Worm (Caenorhabditis elegans) whole organism, early embryonic: ENCODE data around the gene ugt-12.

Source experiments
- B0310.2 ChIP-seq: sonication (generic microtip); optimal IDR thresholded peaks from 2 replicates; lab custom pipeline; 2016; ENCODE audit warnings: mild to moderate bottlenecking, missing genetic modification characterization, missing compliant biosample characterization
- F13C5.2 ChIP-seq: sonication (generic microtip); optimal IDR thresholded peaks from 2 replicates; lab custom pipeline; 2017; ENCODE audit warnings: mild to moderate bottlenecking, missing genetic modification characterization, inconsistent platforms, missing compliant biosample characterization
- aly-1 ChIP-seq: sonication (generic microtip); optimal IDR thresholded peaks from 2 replicates; lab custom pipeline; 2016; ENCODE audit warnings: missing genetic modification characterization, missing compliant biosample characterization
- ama-1 ChIP-seq: fragments of 150-350 bp; optimal IDR thresholded peaks from 2 replicates; lab custom pipeline; 2014
- ceh-13 ChIP-seq: fragments of 200-800 bp; sonication (Bioruptor generic); optimal IDR thresholded peaks from 2 replicates; lab custom pipeline; 2018; ENCODE audit warnings: mild to moderate bottlenecking, missing genetic modification characterization, missing compliant biosample characterization
- ceh-36 ChIP-seq: sonication (generic microtip); optimal IDR thresholded peaks from 2 replicates; lab custom pipeline; 2016; ENCODE audit warnings: missing genetic modification characterization, inconsistent platforms, missing compliant biosample characterization
- ets-7 ChIP-seq: sonication (generic microtip); optimal IDR thresholded peaks from 2 replicates; lab custom pipeline; 2016; ENCODE audit warnings: missing genotype, missing genetic modification characterization, missing compliant biosample characterization
- flt-1 ChIP-seq: fragments of 200-800 bp; sonication (Bioruptor generic); IDR thresholded peaks from 2 replicates; pipeline ENCODE4 v1.3.6; 2022; ENCODE audit warnings: missing genetic modification characterization, missing compliant biosample characterization
- hmbx-1 ChIP-seq: sonication (generic microtip); optimal IDR thresholded peaks from 2 replicates; lab custom pipeline; 2016; ENCODE audit warnings: mild to moderate bottlenecking, missing genetic modification characterization, missing compliant biosample characterization
- hmg-4 ChIP-seq: fragments of 200-800 bp; sonication (Bioruptor generic); optimal IDR thresholded peaks from 2 replicates; lab custom pipeline; 2018; ENCODE audit warnings: mild to moderate bottlenecking, missing genetic modification characterization, missing compliant biosample characterization
- hnd-1 ChIP-seq: sonication (generic microtip); optimal IDR thresholded peaks from 2 replicates; lab custom pipeline; 2016; ENCODE audit warnings: missing genetic modification characterization, missing compliant biosample characterization
- pes-1 ChIP-seq: fragments of 200-800 bp; sonication (Bioruptor generic); IDR thresholded peaks from 2 replicates; pipeline ENCODE4 v1.3.6; 2022; ENCODE audit warnings: missing genetic modification reagents, missing genetic modification characterization, missing compliant biosample characterization
- scrt-1 ChIP-seq: fragments of 200-800 bp; sonication (Bioruptor generic); IDR thresholded peaks from 2 replicates; pipeline ENCODE4 v1.3.6; 2022; ENCODE audit warnings: missing genetic modification characterization, missing compliant biosample characterization
- sea-1 ChIP-seq: fragments of 200-800 bp; sonication (Bioruptor generic); conservative IDR thresholded peaks from 2 replicates; pipeline ENCODE4 v1.3.6; 2022; ENCODE audit warnings: missing genetic modification characterization, missing compliant biosample characterization
- tbx-11 ChIP-seq: fragments of 200-800 bp; sonication (Bioruptor generic); IDR thresholded peaks from 2 replicates; pipeline ENCODE4 v1.3.6; 2022; ENCODE audit warnings: missing genetic modification characterization, missing compliant biosample characterization
- tbx-37 ChIP-seq: fragments of 200-800 bp; sonication (Bioruptor generic); conservative IDR thresholded peaks from 2 replicates; pipeline ENCODE4 v1.3.6; 2022; ENCODE audit warnings: missing genetic modification reagents, missing genetic modification characterization, missing compliant biosample characterization
- tra-4 ChIP-seq: sonication (generic microtip); optimal IDR thresholded peaks from 2 replicates; lab custom pipeline; 2017; ENCODE audit warnings: missing genetic modification characterization, missing compliant biosample characterization

ugt-12 gene

DNA sequence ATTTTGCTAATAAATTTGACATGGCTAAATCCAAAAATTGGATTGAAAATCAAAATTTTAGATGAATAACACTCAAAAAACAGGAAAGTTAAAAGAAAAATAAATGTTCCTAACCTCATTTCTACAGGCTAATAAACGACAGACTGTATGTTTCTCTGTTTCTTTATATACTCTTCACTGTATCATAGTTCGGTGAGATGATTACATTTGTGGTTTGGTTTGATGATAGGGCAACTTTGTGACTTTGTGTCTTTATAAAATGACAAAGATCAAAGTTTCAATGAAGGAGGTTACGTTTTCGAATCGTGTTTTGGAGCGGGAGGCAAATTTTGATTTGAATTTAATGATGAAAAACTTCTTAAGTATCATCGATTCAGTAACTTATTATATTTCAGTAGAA, at the start of gene ugt-12:
Gene ugt-12 (minus strand): TSS at position 153 of the 400 bp plus-strand sequence.
- TF ChIP-seq ets-7 (tag; lab: Kevin White, UChicago) (no peak), pes-1 (GFP tag; lab: Robert Waterston, UW) (no peak), flt-1 (GFP tag; lab: Robert Waterston, UW) (no peak), aly-1 (no peak), ceh-13 (GFP tag; lab: Kevin White, UChicago) (no peak), scrt-1 (GFP tag; lab: Robert Waterston, UW) (no peak), ceh-36 (tag; lab: Kevin White, UChicago) (no peak), ama-1 (lab: Kevin White, UChicago) (no peak), tbx-11 (GFP tag; lab: Robert Waterston, UW) (no peak), hmbx-1 (tag; lab: Kevin White, UChicago) (no peak), F13C5.2 (tag; lab: Kevin White, UChicago) (no peak)

DNA sequence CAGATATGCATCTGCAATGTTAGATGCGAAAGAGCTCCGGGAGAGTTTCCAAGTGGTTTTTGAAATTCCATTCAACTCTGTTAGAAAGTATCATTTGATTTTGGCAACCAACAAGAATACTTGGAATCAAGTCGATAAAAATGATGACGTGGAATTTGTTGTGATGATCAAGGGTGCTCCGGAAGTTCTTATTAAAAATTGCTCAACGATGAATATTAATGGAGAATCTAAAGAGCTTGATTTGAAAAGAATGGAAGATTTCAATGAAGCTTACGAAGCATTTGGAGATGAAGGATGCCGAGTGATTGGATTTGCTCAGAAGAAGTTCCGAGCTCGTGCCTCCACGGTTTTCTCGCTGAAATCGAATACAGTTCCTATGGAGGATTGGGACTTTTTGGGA, 47.9 kb upstream of the ugt-12 start:
- TF ChIP-seq ceh-36 (tag; lab: Kevin White, UChicago) = no peak
- TF ChIP-seq flt-1 (GFP tag; lab: Robert Waterston, UW) = no peak
- TF ChIP-seq tbx-11 (GFP tag; lab: Robert Waterston, UW) = no peak
- TF ChIP-seq ceh-13 (GFP tag; lab: Kevin White, UChicago) = no peak
- TF ChIP-seq hmg-4 = no peak
- TF ChIP-seq hmbx-1 (tag; lab: Kevin White, UChicago) = no peak
- no peak for TF ChIP-seq tbx-37 (GFP tag; lab: Robert Waterston, UW)
- TF ChIP-seq ets-7 (tag; lab: Kevin White, UChicago) = no peak
- TF ChIP-seq scrt-1 (GFP tag; lab: Robert Waterston, UW) = no peak
- no peak for TF ChIP-seq B0310.2
- TF ChIP-seq F13C5.2 (tag; lab: Kevin White, UChicago) = no peak
- no peak for TF ChIP-seq sea-1 (GFP tag; lab: Robert Waterston, UW)

DNA sequence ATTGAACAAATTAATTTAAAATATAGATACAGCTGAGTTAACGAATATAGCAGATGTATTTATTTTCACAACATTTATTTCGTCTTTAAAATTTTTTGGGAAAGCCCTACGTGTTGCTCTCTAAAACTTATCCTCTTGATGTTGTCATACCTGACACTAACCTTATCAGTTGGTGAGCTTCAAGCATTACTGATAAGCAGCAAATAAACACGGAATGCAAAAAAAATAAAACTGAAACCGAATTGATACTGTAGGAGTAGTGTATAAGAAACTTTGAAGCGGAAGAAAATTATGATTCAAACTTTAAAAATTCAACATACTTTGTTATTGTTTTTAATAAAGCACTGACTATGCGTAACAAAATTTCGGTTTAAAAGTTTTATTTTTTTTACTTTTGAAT, 45.7 kb upstream of the ugt-12 start:
- no peak for TF ChIP-seq ceh-13 (GFP tag; lab: Kevin White, UChicago)
- no peak for TF ChIP-seq ama-1 (lab: Kevin White, UChicago)
- TF ChIP-seq tbx-11 (GFP tag; lab: Robert Waterston, UW) = no peak
- no peak for TF ChIP-seq pes-1 (GFP tag; lab: Robert Waterston, UW)
- TF ChIP-seq ceh-36 (tag; lab: Kevin White, UChicago) = no peak
- no peak for TF ChIP-seq B0310.2
- TF ChIP-seq scrt-1 (GFP tag; lab: Robert Waterston, UW) = no peak
- no peak for TF ChIP-seq tbx-37 (GFP tag; lab: Robert Waterston, UW)
- TF ChIP-seq flt-1 (GFP tag; lab: Robert Waterston, UW) = no peak

DNA sequence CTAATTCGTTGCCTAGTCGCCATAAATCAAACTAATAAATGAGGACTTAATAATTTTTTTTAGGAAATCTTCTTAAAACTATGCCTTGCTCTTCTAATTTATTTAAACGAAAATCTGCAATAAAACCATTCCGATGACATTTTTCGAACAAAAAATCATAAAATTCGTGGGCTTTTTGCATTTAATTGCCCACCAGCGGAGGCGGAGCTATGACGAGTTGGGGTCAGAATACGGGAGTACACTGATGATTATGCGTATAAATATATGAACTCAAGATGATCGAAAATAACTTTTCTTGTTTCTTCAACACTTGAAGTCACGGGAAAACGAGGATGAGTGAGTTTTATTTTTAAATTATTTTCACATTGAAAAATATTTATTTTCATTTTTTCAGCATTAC, 45.0 kb upstream of the ugt-12 start, which contains the start of gene catp-2:
Gene catp-2 (plus strand): TSS at position 301 of the 400 bp plus-strand sequence.
- TF ChIP-seq hmbx-1 (tag; lab: Kevin White, UChicago) (no peak), sea-1 (GFP tag; lab: Robert Waterston, UW) (no peak), ceh-36 (tag; lab: Kevin White, UChicago) (no peak), tbx-11 (GFP tag; lab: Robert Waterston, UW) (no peak), F13C5.2 (tag; lab: Kevin White, UChicago) (no peak), scrt-1 (GFP tag; lab: Robert Waterston, UW) (no peak), ceh-13 (GFP tag; lab: Kevin White, UChicago) (no peak), ama-1 (lab: Kevin White, UChicago) (no peak), tbx-37 (GFP tag; lab: Robert Waterston, UW) (no peak), pes-1 (GFP tag; lab: Robert Waterston, UW) (no peak), B0310.2 (no peak), hnd-1 (tag; lab: Kevin White, UChicago) (no peak), aly-1 (no peak), ets-7 (tag; lab: Kevin White, UChicago) (no peak), flt-1 (GFP tag; lab: Robert Waterston, UW) (no peak), hmg-4 (no peak), tra-4 (no peak)

DNA sequence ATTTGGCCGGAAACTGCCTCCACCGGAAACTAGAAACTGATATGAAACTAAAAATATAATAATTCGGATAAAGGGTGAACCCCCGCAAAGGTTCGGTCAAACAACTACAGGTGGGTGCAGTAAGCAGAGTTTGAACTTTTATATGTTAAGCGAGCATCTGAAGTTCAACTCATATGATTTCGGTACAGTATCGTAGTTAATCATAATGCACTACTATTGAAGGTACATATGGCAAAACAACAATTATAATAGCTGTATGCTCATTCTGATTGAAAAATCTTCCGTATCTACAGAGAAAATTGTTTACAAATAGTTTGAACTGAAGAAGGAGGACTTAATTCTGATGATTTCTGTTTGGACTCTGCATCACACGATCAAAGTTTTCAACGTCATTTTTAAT, 43.8 kb upstream of the ugt-12 start:
- TF ChIP-seq ceh-13 (GFP tag; lab: Kevin White, UChicago) (no peak), scrt-1 (GFP tag; lab: Robert Waterston, UW) (no peak), F13C5.2 (tag; lab: Kevin White, UChicago) (no peak), hnd-1 (tag; lab: Kevin White, UChicago) (no peak), ceh-36 (tag; lab: Kevin White, UChicago) (no peak), sea-1 (GFP tag; lab: Robert Waterston, UW) (no peak), flt-1 (GFP tag; lab: Robert Waterston, UW) (no peak), tbx-11 (GFP tag; lab: Robert Waterston, UW) (no peak), pes-1 (GFP tag; lab: Robert Waterston, UW) (no peak), tra-4 (no peak), ama-1 (lab: Kevin White, UChicago) (no peak), B0310.2 (no peak), hmbx-1 (tag; lab: Kevin White, UChicago) (no peak), aly-1 (no peak)

DNA sequence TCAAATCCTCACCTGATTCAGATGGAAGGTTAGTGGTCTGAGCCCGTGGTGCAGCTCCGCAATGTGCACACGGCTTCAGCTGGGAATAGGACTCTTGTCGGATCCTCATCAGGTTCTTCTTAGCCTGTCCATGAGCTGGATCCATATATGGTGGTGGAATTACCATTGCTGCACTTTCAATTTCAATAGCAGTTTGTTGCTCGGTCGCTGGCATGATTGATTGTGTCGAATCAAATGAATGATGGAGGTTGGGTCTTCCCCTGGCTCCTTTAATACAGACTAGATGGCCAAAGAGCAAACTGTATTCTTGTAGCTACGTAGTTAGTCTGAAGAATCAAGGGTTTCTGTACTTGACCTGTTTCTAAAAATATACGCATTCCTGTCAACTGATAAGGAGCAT, 43.4 kb upstream of the ugt-12 start, which contains the start of gene C02E7.10:
Gene C02E7.10 (minus strand): TSS at position 232 of the 400 bp plus-strand sequence.
- TF ChIP-seq ceh-13 (GFP tag; lab: Kevin White, UChicago) = no peak
- no peak for TF ChIP-seq aly-1
- TF ChIP-seq tbx-37 (GFP tag; lab: Robert Waterston, UW) = no peak
- TF ChIP-seq ets-7 (tag; lab: Kevin White, UChicago) = no peak
- no peak for TF ChIP-seq tbx-11 (GFP tag; lab: Robert Waterston, UW)
- no peak for TF ChIP-seq scrt-1 (GFP tag; lab: Robert Waterston, UW)
- no peak for TF ChIP-seq hnd-1 (tag; lab: Kevin White, UChicago)
- no peak for TF ChIP-seq pes-1 (GFP tag; lab: Robert Waterston, UW)
- TF ChIP-seq ama-1 (lab: Kevin White, UChicago) = no peak
- TF ChIP-seq tra-4 = no peak
- TF ChIP-seq B0310.2 = no peak
- TF ChIP-seq sea-1 (GFP tag; lab: Robert Waterston, UW) = no peak
- no peak for TF ChIP-seq F13C5.2 (tag; lab: Kevin White, UChicago)
- TF ChIP-seq hmg-4 = no peak
- no peak for TF ChIP-seq ceh-36 (tag; lab: Kevin White, UChicago)
- no peak for TF ChIP-seq hmbx-1 (tag; lab: Kevin White, UChicago)
- TF ChIP-seq flt-1 (GFP tag; lab: Robert Waterston, UW) = no peak
